Fruit fly (Drosophila melanogaster) whole organism, embryonic: ENCODE results near the gene Hs2st.

Experiments
- Antp ChIP-seq: fragments of 200-800 bp; sonication (Bioruptor generic); optimal IDR thresholded peaks from 3 replicates; lab custom pipeline; 2016; ENCODE audit warnings: missing biosample characterization, missing genetic modification characterization
- CG11093 ChIP-seq: fragments of 200-800 bp; sonication (Bioruptor generic); IDR thresholded peaks from 3 replicates; pipeline ENCODE4 v1.3.6; 2022; ENCODE audit warnings: missing biosample characterization, missing genetic modification characterization
- CG11695 ChIP-seq: fragments of 200-800 bp; sonication (Bioruptor generic); IDR thresholded peaks from 3 replicates; pipeline ENCODE4 v1.3.6; 2022; ENCODE audit warnings: missing biosample characterization, missing genetic modification characterization
- CG13296 ChIP-seq: fragments of 200-800 bp; sonication (Bioruptor generic); optimal IDR thresholded peaks from 3 replicates; lab custom pipeline; 2018; ENCODE audit warnings: missing biosample characterization, mild to moderate bottlenecking, missing genetic modification characterization
- CG13775 ChIP-seq: fragments of 200-800 bp; sonication (Bioruptor generic); optimal IDR thresholded peaks from 3 replicates; lab custom pipeline; 2017; ENCODE audit warnings: missing biosample characterization, mild to moderate bottlenecking, missing genetic modification characterization
- CG15514 ChIP-seq: fragments of 200-800 bp; sonication (Bioruptor generic); optimal IDR thresholded peaks from 3 replicates; lab custom pipeline; 2017; ENCODE audit warnings: missing biosample characterization, missing genetic modification characterization, mild to moderate bottlenecking, moderate library complexity, missing genetic modification reagents
- CG15601 ChIP-seq: fragments of 200-800 bp; sonication (Bioruptor generic); optimal IDR thresholded peaks from 3 replicates; lab custom pipeline; 2019; ENCODE audit warnings: missing biosample characterization, mild to moderate bottlenecking, missing genetic modification characterization, moderate library complexity
- CG16863 ChIP-seq: fragments of 200-800 bp; sonication (Bioruptor generic); optimal IDR thresholded peaks from 3 replicates; lab custom pipeline; 2016; ENCODE audit warnings: missing biosample characterization, missing genetic modification characterization
- CG2116 ChIP-seq: fragments of 200-800 bp; sonication (Bioruptor generic); optimal IDR thresholded peaks from 3 replicates; lab custom pipeline; 2018; ENCODE audit warnings: missing biosample characterization, mild to moderate bottlenecking, missing genetic modification characterization
- CG2129 ChIP-seq: fragments of 200-800 bp; sonication (Bioruptor generic); IDR thresholded peaks from 2 replicates; pipeline ENCODE4 v1.3.6; 2022; ENCODE audit warnings: missing biosample characterization, missing genetic modification characterization; ENCODE audit not compliant: partially characterized antibody
- CG2712 ChIP-seq: fragments of 200-800 bp; optimal IDR thresholded peaks from 3 replicates; lab custom pipeline; 2019; ENCODE audit warnings: missing biosample characterization, mild to moderate bottlenecking, missing genetic modification characterization, moderate library complexity
- CG32532 ChIP-seq: fragments of 200-800 bp; sonication (Bioruptor generic); IDR thresholded peaks from 2 replicates; pipeline ENCODE4 v1.3.6; 2022; ENCODE audit warnings: missing biosample characterization, missing genetic modification characterization
- CG4328 ChIP-seq: fragments of 200-800 bp; sonication (Bioruptor generic); optimal IDR thresholded peaks from 3 replicates; lab custom pipeline; 2017; ENCODE audit warnings: missing biosample characterization, missing genetic modification reagents, missing genetic modification characterization
- CG4404 ChIP-seq: fragments of 200-800 bp; sonication (Bioruptor generic); IDR thresholded peaks from 2 replicates; pipeline ENCODE4 v1.3.6; 2022; ENCODE audit warnings: missing biosample characterization, missing genetic modification characterization
- CG7839 ChIP-seq: fragments of 200-800 bp; sonication (Bioruptor generic); optimal IDR thresholded peaks from 3 replicates; lab custom pipeline; 2018; ENCODE audit warnings: missing biosample characterization, mild to moderate bottlenecking, missing genetic modification characterization, moderate library complexity
- CG8089 ChIP-seq: fragments of 200-800 bp; sonication (Bioruptor generic); optimal IDR thresholded peaks from 3 replicates; lab custom pipeline; 2016; ENCODE audit warnings: missing biosample characterization, missing genetic modification characterization
- CG9876 ChIP-seq: fragments of 200-800 bp; sonication (Bioruptor generic); optimal IDR thresholded peaks from 2 replicates; lab custom pipeline; 2016; ENCODE audit warnings: missing biosample characterization, missing genetic modification characterization
- CG9932 ChIP-seq: fragments of 200-800 bp; sonication (Bioruptor generic); IDR thresholded peaks from 2 replicates; pipeline ENCODE4 v1.3.6; 2022; ENCODE audit warnings: missing biosample characterization, missing genetic modification characterization
- D19B ChIP-seq: fragments of 200-800 bp; sonication (Bioruptor generic); optimal IDR thresholded peaks from 2 replicates; lab custom pipeline; 2017; ENCODE audit warnings: missing biosample characterization, mild to moderate bottlenecking, missing genetic modification characterization
- Deaf1 ChIP-seq: fragments of 200-800 bp; optimal IDR thresholded peaks from 3 replicates; lab custom pipeline; 2019; ENCODE audit warnings: missing biosample characterization, mild to moderate bottlenecking, missing genetic modification characterization, moderate library complexity
- Dek ChIP-seq: fragments of 200-800 bp; sonication (Bioruptor generic); optimal IDR thresholded peaks from 3 replicates; lab custom pipeline; 2019; ENCODE audit warnings: missing biosample characterization, mild to moderate bottlenecking, missing genetic modification characterization, moderate library complexity
- Dfd ChIP-seq, 2 experiments: fragments of >200 bp; optimal IDR thresholded peaks; 2 replicates each; lab custom pipeline; 2017; ENCODE audit warnings: missing biosample characterization in 2 of 2, missing genetic modification characterization in 2 of 2
- Drgx ChIP-seq: fragments of 200-800 bp; sonication (Bioruptor generic); IDR thresholded peaks from 2 replicates; pipeline ENCODE4 v1.3.6; 2022; ENCODE audit warnings: missing biosample characterization, missing genetic modification characterization
- Hmr ChIP-seq: fragments of 200-800 bp; sonication (Bioruptor generic); optimal IDR thresholded peaks from 3 replicates; lab custom pipeline; 2017; ENCODE audit warnings: mild to moderate bottlenecking, missing biosample characterization, missing genetic modification reagents, missing genetic modification characterization
- Hsf ChIP-seq: fragments of 200-800 bp; sonication (Bioruptor generic); optimal IDR thresholded peaks from 3 replicates; lab custom pipeline; 2016; ENCODE audit warnings: missing biosample characterization, missing genetic modification characterization
- Lhr ChIP-seq: fragments of 200-800 bp; sonication (Bioruptor generic); optimal IDR thresholded peaks from 3 replicates; lab custom pipeline; 2017; ENCODE audit warnings: mild to moderate bottlenecking, missing biosample characterization, missing genetic modification reagents, missing genetic modification characterization
- Rx ChIP-seq: fragments of 200-800 bp; sonication (Bioruptor generic); IDR thresholded peaks from 2 replicates; pipeline ENCODE4 v1.3.6; 2022; ENCODE audit warnings: missing biosample characterization, missing genetic modification characterization
- Xbp1 ChIP-seq: fragments of 200-800 bp; sonication (Bioruptor generic); optimal IDR thresholded peaks from 3 replicates; lab custom pipeline; 2016; ENCODE audit warnings: missing biosample characterization, mild to moderate bottlenecking, missing genetic modification characterization
- YL-1 ChIP-seq: fragments of 200-800 bp; sonication (Bioruptor generic); optimal IDR thresholded peaks from 3 replicates; lab custom pipeline; 2017; ENCODE audit warnings: missing biosample characterization, mild to moderate bottlenecking, missing genetic modification characterization
- ato ChIP-seq: fragments of 200-800 bp; sonication (Bioruptor generic); IDR thresholded peaks from 2 replicates; pipeline ENCODE4 v1.3.6; 2022; ENCODE audit warnings: missing biosample characterization, missing genetic modification characterization; ENCODE audit not compliant: partially characterized antibody
- bbx ChIP-seq: fragments of 200-800 bp; sonication (Bioruptor generic); IDR thresholded peaks from 2 replicates; pipeline ENCODE4 v1.3.6; 2022; ENCODE audit warnings: missing biosample characterization, missing genetic modification characterization; ENCODE audit not compliant: partially characterized antibody
- br ChIP-seq: fragments of >200 bp; optimal IDR thresholded peaks from 2 replicates; lab custom pipeline; 2017
- chif ChIP-seq, 2 experiments: fragments of 200-800 bp; sonication (Bioruptor generic); optimal IDR thresholded peaks; 3 replicates each; lab custom pipeline; 2016; ENCODE audit warnings: missing biosample characterization in 2 of 2, missing genetic modification characterization in 2 of 2
- crol ChIP-seq: fragments of 200-800 bp; sonication (Bioruptor generic); IDR thresholded peaks from 2 replicates; pipeline ENCODE4 v1.3.6; 2022; ENCODE audit warnings: missing biosample characterization, missing genetic modification characterization
- fru ChIP-seq: fragments of >200 bp; optimal IDR thresholded peaks from 2 replicates; lab custom pipeline; 2017
- gro ChIP-seq: fragments of 200-800 bp; sonication (Bioruptor generic); optimal IDR thresholded peaks from 2 replicates; lab custom pipeline; 2016; ENCODE audit warnings: missing biosample characterization, missing genetic modification characterization
- hb ChIP-seq: fragments of 200-800 bp; sonication (Bioruptor generic); IDR thresholded peaks from 3 replicates; pipeline ENCODE4 v1.3.6; 2022; ENCODE audit warnings: missing biosample characterization, missing genetic modification characterization; ENCODE audit not compliant: partially characterized antibody
- kah ChIP-seq: fragments of 200-800 bp; sonication (Bioruptor generic); optimal IDR thresholded peaks from 2 replicates; lab custom pipeline; 2018; ENCODE audit warnings: missing biosample characterization, mild to moderate bottlenecking, missing genetic modification characterization
- klu ChIP-seq: fragments of 200-800 bp; sonication (Bioruptor generic); IDR thresholded peaks from 2 replicates; pipeline ENCODE4 v1.3.6; 2022; ENCODE audit warnings: missing biosample characterization, missing genetic modification characterization
- maf-S ChIP-seq: fragments of 200-800 bp; sonication (Bioruptor generic); optimal IDR thresholded peaks from 2 replicates; lab custom pipeline; 2016; ENCODE audit warnings: missing biosample characterization, missing genetic modification characterization
- mirr ChIP-seq: fragments of 200-800 bp; sonication (Bioruptor generic); optimal IDR thresholded peaks from 3 replicates; lab custom pipeline; 2018; ENCODE audit warnings: missing biosample characterization, mild to moderate bottlenecking, missing genetic modification characterization
- mld ChIP-seq: fragments of 200-800 bp; sonication (Bioruptor generic); IDR thresholded peaks from 3 replicates; pipeline ENCODE4 v1.3.6; 2022; ENCODE audit warnings: missing biosample characterization, missing genetic modification characterization; ENCODE audit not compliant: partially characterized antibody
- nerfin-1 ChIP-seq: fragments of 200-800 bp; sonication (Bioruptor generic); optimal IDR thresholded peaks from 3 replicates; lab custom pipeline; 2019; ENCODE audit warnings: missing biosample characterization, mild to moderate bottlenecking, missing genetic modification characterization, moderate library complexity
- peb ChIP-seq: fragments of 200-800 bp; sonication (Bioruptor generic); IDR thresholded peaks from 2 replicates; pipeline ENCODE4 v1.3.6; 2022; ENCODE audit warnings: missing biosample characterization, missing genetic modification characterization
- pho ChIP-seq: fragments of 200-800 bp; sonication (Bioruptor generic); optimal IDR thresholded peaks from 2 replicates; lab custom pipeline; 2016; ENCODE audit warnings: missing biosample characterization, missing genetic modification characterization
- pzg ChIP-seq: fragments of 200-800 bp; sonication (Bioruptor generic); optimal IDR thresholded peaks from 3 replicates; lab custom pipeline; 2018; ENCODE audit warnings: missing biosample characterization, mild to moderate bottlenecking, missing genetic modification characterization, moderate library complexity
- sens ChIP-seq: fragments of 200-800 bp; sonication (Bioruptor generic); peaks from one replicate; lab custom pipeline; 2016; ENCODE audit warnings: missing biosample characterization, missing genetic modification characterization
- sens-2 ChIP-seq: fragments of 200-800 bp; sonication (Bioruptor generic); IDR thresholded peaks from 2 replicates; pipeline ENCODE4 v1.3.6; 2022; ENCODE audit warnings: missing biosample characterization, missing genetic modification characterization
- sqz ChIP-seq: fragments of 200-800 bp; sonication (Bioruptor generic); optimal IDR thresholded peaks from 3 replicates; lab custom pipeline; 2018; ENCODE audit warnings: missing biosample characterization, mild to moderate bottlenecking, missing genetic modification characterization
- stwl ChIP-seq: fragments of 200-800 bp; sonication (Bioruptor generic); optimal IDR thresholded peaks from 3 replicates; lab custom pipeline; 2018; ENCODE audit warnings: missing biosample characterization, mild to moderate bottlenecking, missing genetic modification characterization, moderate library complexity
- ttk ChIP-seq: fragments of 200-800 bp; sonication (Bioruptor generic); IDR thresholded peaks from 2 replicates; pipeline ENCODE4 v2.1.2; 2022; ENCODE audit warnings: missing biosample characterization, missing genetic modification characterization
- z ChIP-seq: fragments of 200-800 bp; sonication (Bioruptor generic); IDR thresholded peaks from 3 replicates; pipeline ENCODE4 v1.3.6; 2022; ENCODE audit warnings: missing biosample characterization, missing genetic modification characterization

Hs2st gene

dm6 chr2L:19426330-19426781, 18.2 kb downstream of the Hs2st start, which contains the start of gene Pax (continued):
- peak; percentile 86 for TF ChIP-seq CG2129 (GFP tag; lab: Robert Waterston, UW)
- TF ChIP-seq CG7839 (tag; lab: Kevin White, UChicago) = no peak
- TF ChIP-seq maf-S (GFP tag; lab: Kevin White, UChicago) = no peak
- TF ChIP-seq CG13775 (GFP tag; lab: Kevin White, UChicago) = no peak
- TF ChIP-seq br (lab: Kevin White, UChicago) = no peak
- no peak for TF ChIP-seq Hsf (GFP tag; lab: Kevin White, UChicago)
- no peak for TF ChIP-seq D19B (GFP tag; lab: Kevin White, UChicago)
- TF ChIP-seq Antp (GFP tag; lab: Kevin White, UChicago) = no peak
- TF ChIP-seq sqz (GFP tag; lab: Kevin White, UChicago) = peak; percentile 96
- no peak for TF ChIP-seq pho
- no peak for TF ChIP-seq CG13296 (GFP tag; lab: Kevin White, UChicago)
- no peak for TF ChIP-seq CG11695
- peak; percentile 72 for TF ChIP-seq sens (GFP tag; lab: Kevin White, UChicago)
- no peak for TF ChIP-seq mirr (GFP tag; lab: Kevin White, UChicago)
- TF ChIP-seq CG4404 (GFP tag; lab: Robert Waterston, UW) = no peak
- no peak for TF ChIP-seq Dfd (GFP tag; optimal IDR thresholded peaks at IDR 0.05; lab: Kevin White, UChicago)
- TF ChIP-seq Deaf1 = no peak
- TF ChIP-seq Xbp1 = no peak
- no peak for TF ChIP-seq CG2712 (tag; lab: Kevin White, UChicago)
- peak; percentile 18 for TF ChIP-seq Lhr
- peak; percentile 29 for TF ChIP-seq CG15601
- TF ChIP-seq CG2116 = peak; percentile 66
- TF ChIP-seq bbx (GFP tag; lab: Robert Waterston, UW) = peak; percentile 95
- peak; percentile 11 for TF ChIP-seq Hmr (GFP tag; lab: Kevin White, UChicago)
- TF ChIP-seq CG4328 (GFP tag; lab: Kevin White, UChicago) = no peak
- TF ChIP-seq sens-2 = no peak
- TF ChIP-seq Dek (tag; lab: Kevin White, UChicago) = no peak
- TF ChIP-seq CG9932 (GFP tag; lab: Robert Waterston, UW) = peak; percentile 5; the same call in 1 of the 2 replicates
- TF ChIP-seq mld = peak; percentile 81
- TF ChIP-seq fru (lab: Kevin White, UChicago) = no peak
- no peak for TF ChIP-seq peb (GFP tag; lab: Robert Waterston, UW)
- no peak for TF ChIP-seq Rx (GFP tag; lab: Robert Waterston, UW)
- peak; percentile 11 for TF ChIP-seq nerfin-1
- peak; percentile 95 for TF ChIP-seq pzg (GFP tag; lab: Kevin White, UChicago)
- TF ChIP-seq ato (GFP tag; lab: Robert Waterston, UW) = peak; percentile 92
- TF ChIP-seq stwl (tag; lab: Kevin White, UChicago) = peak; percentile 31
- TF ChIP-seq gro (GFP tag; lab: Kevin White, UChicago) = no peak
- no peak for TF ChIP-seq z (GFP tag; lab: Robert Waterston, UW)
- peak; percentile 89 for TF ChIP-seq hb
- no peak for TF ChIP-seq CG9876 (GFP tag; lab: Kevin White, UChicago)
- TF ChIP-seq CG32532 (GFP tag; lab: Robert Waterston, UW) = no peak
- no peak for TF ChIP-seq CG11093
- no peak for TF ChIP-seq klu (GFP tag; lab: Robert Waterston, UW)
- TF ChIP-seq CG16863 (GFP tag; lab: Kevin White, UChicago) = no peak
- TF ChIP-seq ttk (GFP tag; lab: Robert Waterston, UW) = no peak
- peak; percentile 25 for TF ChIP-seq YL-1 (GFP tag; lab: Kevin White, UChicago)
- TF ChIP-seq kah = no peak
- no peak for TF ChIP-seq CG8089 (GFP tag; lab: Kevin White, UChicago)
- TF ChIP-seq Drgx = peak; percentile 47
- TF ChIP-seq crol (GFP tag; lab: Robert Waterston, UW) = no peak
- peak; percentile 64 for TF ChIP-seq CG15514 (GFP tag; lab: Kevin White, UChicago)
- no peak for TF ChIP-seq chif (GFP tag; optimal IDR thresholded peaks at IDR 0.05; lab: Kevin White, UChicago)
